Fruit fly (Drosophila melanogaster) whole organism, embryonic: ENCODE measurements around the gene Lgr3.
A peak's percentile ranks its signal among the peaks of the same experiment; 100 is the strongest.

Experiments used
- CG10209 ChIP-seq: fragments of 200-800 bp; sonication (Bioruptor generic); optimal IDR thresholded peaks from 3 replicates; lab custom pipeline; 2017; ENCODE audit warnings: missing biosample characterization, mild to moderate bottlenecking, missing genetic modification characterization, missing genetic modification reagents
- CG10959 ChIP-seq: fragments of 200-800 bp; sonication (Bioruptor generic); IDR thresholded peaks from 2 replicates; pipeline ENCODE4 v1.3.6; 2022; ENCODE audit warnings: missing biosample characterization, missing genetic modification characterization
- CG11695 ChIP-seq: fragments of 200-800 bp; sonication (Bioruptor generic); IDR thresholded peaks from 3 replicates; pipeline ENCODE4 v1.3.6; 2022; ENCODE audit warnings: missing biosample characterization, missing genetic modification characterization
- CG12104 ChIP-seq: fragments of 200-800 bp; sonication (Bioruptor generic); optimal IDR thresholded peaks from 3 replicates; lab custom pipeline; 2016; ENCODE audit warnings: missing biosample characterization, missing genetic modification characterization
- CG12744 ChIP-seq: fragments of 200-800 bp; sonication (Bioruptor generic); optimal IDR thresholded peaks from 2 replicates; lab custom pipeline; 2016; ENCODE audit warnings: missing biosample characterization, missing genetic modification characterization
- CG14860 ChIP-seq: fragments of 200-800 bp; sonication (Bioruptor generic); IDR thresholded peaks from 3 replicates; pipeline ENCODE4 v1.3.6; 2022; ENCODE audit warnings: missing biosample characterization, missing genetic modification characterization; ENCODE audit not compliant: partially characterized antibody
- CG15696 ChIP-seq: fragments of 200-800 bp; sonication (Bioruptor generic); optimal IDR thresholded peaks from 2 replicates; lab custom pipeline; 2019; ENCODE audit warnings: missing biosample characterization, mild to moderate bottlenecking, missing genetic modification characterization, moderate library complexity
- CG16863 ChIP-seq: fragments of 200-800 bp; sonication (Bioruptor generic); optimal IDR thresholded peaks from 3 replicates; lab custom pipeline; 2016; ENCODE audit warnings: missing biosample characterization, missing genetic modification characterization
- CG18764 ChIP-seq: fragments of 200-800 bp; sonication (Bioruptor generic); optimal IDR thresholded peaks from 3 replicates; lab custom pipeline; 2016; ENCODE audit warnings: missing biosample characterization, missing genetic modification characterization
- CG30020 ChIP-seq: fragments of 200-800 bp; optimal IDR thresholded peaks from 2 replicates; lab custom pipeline; 2019; ENCODE audit warnings: missing biosample characterization, mild to moderate bottlenecking, missing genetic modification characterization, moderate library complexity
- CG30403 ChIP-seq: fragments of 200-800 bp; sonication (Bioruptor generic); optimal IDR thresholded peaks from 3 replicates; lab custom pipeline; 2016; ENCODE audit warnings: missing biosample characterization, missing genetic modification characterization
- CG3847 ChIP-seq: fragments of 200-800 bp; sonication (Bioruptor generic); IDR thresholded peaks from 2 replicates; pipeline ENCODE4 v1.3.6; 2022; ENCODE audit warnings: missing biosample characterization, missing genetic modification characterization
- CG43689 ChIP-seq: fragments of 200-800 bp; sonication (Bioruptor generic); IDR thresholded peaks from 2 replicates; pipeline ENCODE4 v1.3.6; 2022; ENCODE audit warnings: missing biosample characterization, missing genetic modification characterization
- CG4854 ChIP-seq: fragments of 200-800 bp; sonication (Bioruptor generic); optimal IDR thresholded peaks from 2 replicates; lab custom pipeline; 2016; ENCODE audit warnings: missing biosample characterization, missing genetic modification characterization, inconsistent platforms
- CG5180 ChIP-seq: fragments of 200-800 bp; sonication (Bioruptor generic); optimal IDR thresholded peaks from 3 replicates; lab custom pipeline; 2017; ENCODE audit warnings: missing biosample characterization, missing genetic modification characterization, mild to moderate bottlenecking, moderate library complexity, missing genetic modification reagents
- CG5245 ChIP-seq: fragments of 200-800 bp; sonication (Bioruptor generic); optimal IDR thresholded peaks from 3 replicates; lab custom pipeline; 2016; ENCODE audit warnings: missing biosample characterization, missing genetic modification characterization
- CG7786 ChIP-seq: fragments of 200-800 bp; sonication (Bioruptor generic); optimal IDR thresholded peaks from 2 replicates; lab custom pipeline; 2016; ENCODE audit warnings: missing biosample characterization, missing genetic modification characterization
- CG8765 ChIP-seq: fragments of 200-800 bp; sonication (Bioruptor generic); IDR thresholded peaks from 2 replicates; pipeline ENCODE4 v1.3.6; 2022; ENCODE audit warnings: missing biosample characterization, missing genetic modification characterization
- CrebB ChIP-seq: fragments of 200-800 bp; sonication (Bioruptor generic); optimal IDR thresholded peaks from 3 replicates; lab custom pipeline; 2018; ENCODE audit warnings: missing biosample characterization, mild to moderate bottlenecking, missing genetic modification characterization
- Eip74EF ChIP-seq, 2 experiments: fragments of 200-800 bp in 1 of 2; fragments of >200 bp in 1 of 2; sonication (Bioruptor generic) in 1 of 2; optimal IDR thresholded peaks; 2 replicates each; lab custom pipeline; 2017 to 2019; ENCODE audit warnings: missing biosample characterization in 2 of 2, missing genetic modification characterization in 2 of 2, mild to moderate bottlenecking in 1 of 2, moderate library complexity in 1 of 2
- Ets65A ChIP-seq: fragments of 200-800 bp; sonication (Bioruptor generic); peaks from one replicate; lab custom pipeline; 2016; ENCODE audit warnings: missing biosample characterization, missing genetic modification characterization
- HLH4C ChIP-seq: fragments of 200-800 bp; sonication (Bioruptor generic); IDR thresholded peaks from 3 replicates; pipeline ENCODE4 v1.3.6; 2022; ENCODE audit warnings: missing biosample characterization, missing genetic modification characterization; ENCODE audit not compliant: partially characterized antibody
- HmgZ ChIP-seq: fragments of 200-800 bp; sonication (Bioruptor generic); optimal IDR thresholded peaks from 2 replicates; lab custom pipeline; 2018; ENCODE audit warnings: missing biosample characterization, mild to moderate bottlenecking, missing genetic modification characterization
- NC2α ChIP-seq: fragments of 200-800 bp; sonication (Bioruptor generic); optimal IDR thresholded peaks from 2 replicates; lab custom pipeline; 2016; ENCODE audit warnings: missing biosample characterization, missing genetic modification characterization
- Nf-YC ChIP-seq: fragments of 200-800 bp; optimal IDR thresholded peaks from 3 replicates; lab custom pipeline; 2019; ENCODE audit warnings: missing biosample characterization, mild to moderate bottlenecking, missing genetic modification characterization, moderate library complexity
- Side ChIP-seq: fragments of 200-800 bp; sonication (Bioruptor generic); optimal IDR thresholded peaks from 2 replicates; lab custom pipeline; 2016; ENCODE audit warnings: missing biosample characterization, missing genetic modification characterization
- Vsx1 ChIP-seq: fragments of 200-800 bp; sonication (Bioruptor generic); optimal IDR thresholded peaks from 2 replicates; lab custom pipeline; 2017; ENCODE audit warnings: missing biosample characterization, mild to moderate bottlenecking, missing genetic modification characterization, missing genetic modification reagents
- Xrp1 ChIP-seq: fragments of 200-800 bp; sonication (Bioruptor generic); IDR thresholded peaks from 2 replicates; pipeline ENCODE4 v1.3.6; 2022; ENCODE audit warnings: missing biosample characterization, missing genetic modification characterization
- az2 ChIP-seq: fragments of 200-800 bp; sonication (Bioruptor generic); optimal IDR thresholded peaks from 3 replicates; lab custom pipeline; 2016; ENCODE audit warnings: missing biosample characterization, missing genetic modification characterization
- corto ChIP-seq: fragments of 200-800 bp; sonication (Bioruptor generic); optimal IDR thresholded peaks from 2 replicates; lab custom pipeline; 2016; ENCODE audit warnings: missing biosample characterization, mild to moderate bottlenecking, missing genetic modification characterization, moderate library complexity
- dimm ChIP-seq: fragments of 200-800 bp; sonication (Bioruptor generic); IDR thresholded peaks from 2 replicates; pipeline ENCODE4 v1.3.6; 2022; ENCODE audit warnings: missing biosample characterization, missing genetic modification characterization
- exex ChIP-seq: fragments of 200-800 bp; sonication (Bioruptor generic); optimal IDR thresholded peaks from 4 replicates; lab custom pipeline; 2018; ENCODE audit warnings: missing biosample characterization, mild to moderate bottlenecking, missing genetic modification characterization, moderate library complexity
- fd96Cb ChIP-seq: fragments of 200-800 bp; sonication (Bioruptor generic); optimal IDR thresholded peaks from 2 replicates; lab custom pipeline; 2018; ENCODE audit warnings: missing biosample characterization, mild to moderate bottlenecking, missing genetic modification characterization, moderate library complexity
- kay ChIP-seq: fragments of 200-800 bp; sonication (Bioruptor generic); optimal IDR thresholded peaks from 2 replicates; lab custom pipeline; 2016; ENCODE audit warnings: missing biosample characterization, missing genetic modification characterization
- lab ChIP-seq: fragments of 200-800 bp; sonication (Bioruptor generic); optimal IDR thresholded peaks from 3 replicates; lab custom pipeline; 2017; ENCODE audit warnings: missing biosample characterization, missing genetic modification characterization, mild to moderate bottlenecking, moderate library complexity, missing genetic modification reagents
- lbe ChIP-seq: fragments of 200-800 bp; sonication (Bioruptor generic); optimal IDR thresholded peaks from 2 replicates; lab custom pipeline; 2016; ENCODE audit warnings: missing biosample characterization, mild to moderate bottlenecking, missing genetic modification characterization
- lilli ChIP-seq: fragments of 200-800 bp; sonication (Bioruptor generic); optimal IDR thresholded peaks from 3 replicates; lab custom pipeline; 2016; ENCODE audit warnings: missing biosample characterization, missing genetic modification characterization
- salm ChIP-seq: fragments of 200-800 bp; sonication (Bioruptor generic); optimal IDR thresholded peaks from 2 replicates; lab custom pipeline; 2018; ENCODE audit warnings: missing biosample characterization, mild to moderate bottlenecking, missing genetic modification characterization
- scrt ChIP-seq: fragments of 200-800 bp; sonication (Bioruptor generic); optimal IDR thresholded peaks from 2 replicates; lab custom pipeline; 2018; ENCODE audit warnings: missing biosample characterization, mild to moderate bottlenecking, missing genetic modification characterization, moderate library complexity
- tgo ChIP-seq: fragments of 200-800 bp; sonication (Bioruptor generic); IDR thresholded peaks from 3 replicates; pipeline ENCODE4 v1.3.6; 2022; ENCODE audit warnings: missing biosample characterization, missing genetic modification characterization

The Lgr3 gene

DNA sequence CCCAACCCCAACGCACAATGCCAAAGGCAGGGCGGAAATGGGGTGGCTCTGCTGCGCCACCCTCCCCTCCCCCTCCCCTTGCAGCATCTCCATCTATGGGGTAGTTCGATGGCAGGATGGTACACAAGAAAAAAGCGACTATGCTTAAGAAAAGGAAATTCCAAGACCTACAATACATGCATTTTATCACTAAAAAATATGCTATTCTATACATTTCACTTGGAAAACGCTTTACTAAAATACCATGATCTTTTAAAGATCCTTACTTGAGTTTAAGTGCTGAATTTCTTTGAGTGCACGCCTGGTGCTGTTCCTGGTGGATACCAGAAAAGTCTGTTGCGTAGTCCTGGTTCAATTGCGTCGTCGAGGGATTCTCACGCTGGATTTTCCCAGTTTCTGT lies 34.5 kb upstream of the Lgr3 start (continued):
- TF ChIP-seq CG5180 (GFP tag; lab: Kevin White, UChicago) (peak; percentile 56), HmgZ (tag; lab: Kevin White, UChicago) (peak; percentile 63), CG3847 (GFP tag; lab: Robert Waterston, UW) (peak; percentile 62), CG16863 (GFP tag; lab: Kevin White, UChicago) (peak; percentile 70), HLH4C (GFP tag; lab: Robert Waterston, UW) (no peak), CG15696 (tag; lab: Kevin White, UChicago) (peak; percentile 6), scrt (GFP tag; lab: Kevin White, UChicago) (peak; percentile 59), CG10959 (GFP tag; lab: Robert Waterston, UW) (no peak), CG18764 (GFP tag; lab: Kevin White, UChicago) (peak; percentile 40), fd96Cb (peak; percentile 65), NC2α (GFP tag; lab: Kevin White, UChicago) (no peak), CG5245 (GFP tag; lab: Kevin White, UChicago) (peak; percentile 48), salm (tag; lab: Kevin White, UChicago) (peak; percentile 1), CG7786 (GFP tag; lab: Kevin White, UChicago) (peak; percentile 70), kay (GFP tag; lab: Kevin White, UChicago) (no peak), CG8765 (GFP tag; lab: Robert Waterston, UW) (peak; percentile 50; the same call in 1 of the 2 replicates), CG14860 (GFP tag; lab: Robert Waterston, UW) (no peak), Xrp1 (peak; percentile 83), exex (no peak), Nf-YC (peak; percentile 35), lab (GFP tag; lab: Kevin White, UChicago) (peak; percentile 87), dimm (GFP tag; lab: Robert Waterston, UW) (peak; percentile 49; the same call in 1 of the 2 replicates), CG10209 (GFP tag; lab: Kevin White, UChicago) (peak; percentile 61), CrebB (tag; lab: Kevin White, UChicago) (peak; percentile 39), lilli (GFP tag; lab: Kevin White, UChicago) (peak; percentile 46), az2 (peak; percentile 43), CG30020 (tag; lab: Kevin White, UChicago) (no peak), CG12104 (GFP tag; lab: Kevin White, UChicago) (peak; percentile 50), CG4854 (no peak), Side (GFP tag; lab: Kevin White, UChicago) (peak; percentile 46), tgo (GFP tag; lab: Robert Waterston, UW) (peak; percentile 62)

DNA sequence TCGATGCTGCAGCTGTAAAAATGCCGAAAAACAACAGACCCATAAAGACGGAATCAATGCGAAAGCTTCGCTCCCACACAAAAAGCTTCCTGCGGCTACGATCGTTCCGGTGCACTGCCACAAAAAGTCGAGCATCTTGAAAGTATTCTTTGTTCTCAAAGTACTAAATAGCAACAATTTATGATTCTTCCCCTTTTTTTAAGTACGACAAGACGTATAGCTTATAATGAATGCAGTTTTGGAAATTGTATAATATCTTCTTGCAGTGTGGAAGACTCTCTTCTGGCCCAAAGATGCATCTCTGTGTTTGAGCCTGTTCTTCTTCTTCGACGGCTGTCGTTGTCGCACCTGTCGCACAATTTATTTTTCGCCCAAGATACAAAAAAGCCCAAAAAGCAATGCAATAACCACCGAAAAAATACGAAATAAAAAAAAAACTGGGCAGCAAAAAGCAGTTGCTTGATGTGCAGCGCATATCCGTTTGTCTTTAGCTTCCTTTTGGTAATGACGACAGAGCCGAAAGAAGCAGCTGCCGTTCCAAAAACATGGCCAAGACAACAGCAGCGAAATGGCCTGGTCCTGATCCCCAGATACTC lies 31.6 kb upstream of the Lgr3 start:
- TF ChIP-seq Ets65A (GFP tag; lab: Kevin White, UChicago) (peak; percentile 2), CG43689 (GFP tag; lab: Robert Waterston, UW) (no peak), CG12744 (GFP tag; lab: Kevin White, UChicago) (no peak), Eip74EF (GFP tag; optimal IDR thresholded peaks at IDR 0.05; lab: Kevin White, UChicago) (no peak), CG11695 (GFP tag; lab: Robert Waterston, UW) (no peak), Vsx1 (GFP tag; lab: Kevin White, UChicago) (no peak), corto (GFP tag; lab: Kevin White, UChicago) (peak; percentile 83), CG30403 (GFP tag; lab: Kevin White, UChicago) (no peak), lbe (peak; percentile 60)
- TF ChIP-seq, all 482 proteins: peak for 3
